Worm (Caenorhabditis elegans): ENCODE results near the gene mcp-1.

Gene mcp-1

DNA sequence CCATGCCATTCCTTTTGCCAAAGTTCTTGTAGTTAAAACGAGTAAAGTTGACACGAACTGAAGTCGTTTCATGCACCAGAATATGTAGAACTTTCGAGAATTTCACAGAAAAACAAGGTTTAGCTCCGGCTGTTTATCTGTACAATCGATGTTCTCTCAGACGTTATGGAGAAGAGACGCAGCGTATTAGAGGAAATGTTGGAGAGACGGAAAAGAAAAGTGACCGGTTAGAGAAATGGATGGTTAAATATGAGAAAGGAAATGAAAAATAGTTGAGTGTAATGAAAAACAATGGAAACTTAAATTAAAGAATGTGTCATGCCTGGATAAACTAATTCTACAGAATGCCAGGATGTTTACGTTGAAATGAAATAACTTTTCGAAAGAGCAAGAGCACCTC, 2.1 kb downstream of the mcp-1 start, which contains the start of gene pcm-1:
Gene pcm-1, minus strand, starts transcription at position 187 of the 400 bp plus-strand sequence.
- peak in 1 of 2 experiments; percentile 71 for TF ChIP-seq daf-16 (GFP tag; optimal IDR thresholded peaks at IDR 0.05)
- TF ChIP-seq daf-16 (tag; optimal IDR thresholded peaks at IDR 0.05), result peak; percentile 92
- peak in 1 of 2 experiments; percentile 49 for TF ChIP-seq lsy-2 (tag; optimal IDR thresholded peaks at IDR 0.05)
- peak; percentile 5 for TF ChIP-seq rbr-2 (tag; optimal IDR thresholded peaks at IDR 0.05)
- TF ChIP-seq mep-1 (tag; optimal IDR thresholded peaks at IDR 0.05), result peak; percentile 13
- TF ChIP-seq hlh-30 (tag; optimal IDR thresholded peaks at IDR 0.05; ENCODE audit: insufficient read depth), result peak; percentile 30
- no peak for TF ChIP-seq snpc-1.2 (GFP tag; IDR thresholded peaks at IDR 0.05)
- TF ChIP-seq php-3 (GFP tag; IDR thresholded peaks at IDR 0.05), result no peak
- TF ChIP-seq unc-62 (GFP tag; optimal IDR thresholded peaks at IDR 0.05 in 1 of 2), result peak in 1 of 2 experiments; percentile 97
- TF ChIP-seq unc-62 (tag; optimal IDR thresholded peaks at IDR 0.05), result no peak
- TF ChIP-seq lir-3 (tag; optimal IDR thresholded peaks at IDR 0.05), result no peak
- TF ChIP-seq ceh-28 (tag; optimal IDR thresholded peaks at IDR 0.05), result peak; percentile 42
- TF ChIP-seq hlh-11 (tag; optimal IDR thresholded peaks at IDR 0.05), result peak; percentile 59

DNA sequence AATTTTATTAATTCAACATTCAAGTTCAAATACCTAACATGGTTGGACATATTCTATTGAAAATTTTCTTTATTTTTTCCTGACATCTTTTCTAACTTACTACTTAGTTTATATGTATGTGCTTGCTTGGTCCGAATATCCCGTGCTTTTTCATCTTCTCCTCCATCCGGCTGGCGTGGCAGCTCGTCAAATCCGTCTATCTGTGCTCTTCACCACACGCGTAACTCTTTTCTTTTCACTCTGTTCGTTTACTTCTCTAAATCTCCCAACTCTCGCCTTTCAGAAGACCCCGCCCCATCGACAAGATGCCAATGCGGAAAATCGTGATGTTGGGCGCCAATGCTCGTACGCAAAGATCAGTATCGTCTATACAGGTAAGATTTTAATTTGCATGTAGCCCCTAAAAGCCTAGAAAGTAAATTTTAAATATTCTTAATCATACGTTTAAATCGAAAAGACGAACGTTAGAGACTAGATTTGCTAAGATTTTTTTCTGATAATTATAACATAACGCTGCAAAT, 3.1 kb downstream of the mcp-1 start:
- no peak for TF ChIP-seq lin-38 (GFP tag; IDR thresholded peaks at IDR 0.05)
- TF ChIP-seq hlh-11 (tag; optimal IDR thresholded peaks at IDR 0.05), result peak; percentile 28
- no peak for TF ChIP-seq lim-7 (GFP tag; IDR thresholded peaks at IDR 0.05)
- TF ChIP-seq fos-1 (tag; optimal IDR thresholded peaks at IDR 0.05), result no peak
- TF ChIP-seq hlh-30 (tag; optimal IDR thresholded peaks at IDR 0.05; ENCODE audit: insufficient read depth), result peak; percentile 56
- TF ChIP-seq fkh-10 (GFP tag; optimal IDR thresholded peaks at IDR 0.05), result peak; percentile 18
- TF ChIP-seq mep-1 (tag; optimal IDR thresholded peaks at IDR 0.05), result peak; percentile 23
- no peak for TF ChIP-seq nhr-25 (tag; optimal IDR thresholded peaks at IDR 0.05; ENCODE audit: borderline replicate concordance, insufficient read depth)
- peak in 1 of 2 experiments; percentile 95 for TF ChIP-seq unc-62 (GFP tag; optimal IDR thresholded peaks at IDR 0.05 in 1 of 2)
- TF ChIP-seq unc-62 (tag; optimal IDR thresholded peaks at IDR 0.05), result no peak
- peak in 1 of 2 experiments; percentile 7 for TF ChIP-seq lsy-2 (tag; optimal IDR thresholded peaks at IDR 0.05)
- no peak for TF ChIP-seq spr-3 (GFP tag; optimal IDR thresholded peaks at IDR 0.05)

ce11 chrV:5972582-5972981, 11.0 kb downstream of the mcp-1 start:
- TF ChIP-seq unc-39 (tag; optimal IDR thresholded peaks at IDR 0.05) (no peak), ctbp-1 (GFP tag; IDR thresholded peaks at IDR 0.05) (no peak), F26F4.8 (GFP tag; conservative IDR thresholded peaks at IDR 0.05) (no peak), mxl-2 (GFP tag; conservative IDR thresholded peaks at IDR 0.05) (no peak), R02D3.7 (tag; optimal IDR thresholded peaks at IDR 0.05) (no peak), ztf-11 (tag; optimal IDR thresholded peaks at IDR 0.05) (no peak), unc-62 (GFP tag; optimal IDR thresholded peaks at IDR 0.05 in 1 of 2) (peak in 1 of 2 experiments; percentile 91), unc-62 (tag; optimal IDR thresholded peaks at IDR 0.05) (no peak), hlh-11 (tag; optimal IDR thresholded peaks at IDR 0.05) (no peak)

ce11 chrV:5973713-5974112, 12.1 kb downstream of the mcp-1 start:
- no peak for TF ChIP-seq nhr-77 (tag; optimal IDR thresholded peaks at IDR 0.05)
- TF ChIP-seq ceh-32 (tag; optimal IDR thresholded peaks at IDR 0.05; ENCODE audit: poor library complexity), result no peak
- TF ChIP-seq unc-62 (GFP tag; optimal IDR thresholded peaks at IDR 0.05 in 1 of 2), result peak in 1 of 2 experiments; percentile 92
- no peak for TF ChIP-seq unc-62 (tag; optimal IDR thresholded peaks at IDR 0.05)

ce11 chrV:5975724-5976123, 14.1 kb downstream of the mcp-1 start, which contains the start of gene acy-2:
Gene acy-2 (plus strand): TSS chrV:5976024.
- TF ChIP-seq ceh-44 (GFP tag; IDR thresholded peaks at IDR 0.05) (no peak), nhr-102 (tag; optimal IDR thresholded peaks at IDR 0.05) (no peak), lin-38 (GFP tag; IDR thresholded peaks at IDR 0.05) (no peak), dmd-6 (GFP tag; IDR thresholded peaks at IDR 0.05) (no peak), F10B5.3 (tag; optimal IDR thresholded peaks at IDR 0.05) (no peak), duxl-1 (tag; optimal IDR thresholded peaks at IDR 0.05; ENCODE audit: poor library complexity) (no peak), zfp-2 (tag; optimal IDR thresholded peaks at IDR 0.05) (no peak), mxl-2 (GFP tag; conservative IDR thresholded peaks at IDR 0.05) (no peak), spr-1 (tag; optimal IDR thresholded peaks at IDR 0.05) (no peak), Y75B8A.6 (GFP tag; IDR thresholded peaks at IDR 0.05) (no peak), lin-15B (tag; optimal IDR thresholded peaks at IDR 0.05) (no peak), lsy-2 (tag; optimal IDR thresholded peaks at IDR 0.05) (no peak), nhr-25 (tag; optimal IDR thresholded peaks at IDR 0.05; ENCODE audit: borderline replicate concordance, insufficient read depth) (no peak), ZK337.2 (GFP tag; IDR thresholded peaks at IDR 0.05) (no peak), lin-13 (GFP tag; optimal IDR thresholded peaks at IDR 0.05) (no peak), snpc-4 (tag; optimal IDR thresholded peaks at IDR 0.05) (no peak), nhr-10 (tag; optimal IDR thresholded peaks at IDR 0.05) (no peak), egl-27 (tag; optimal IDR thresholded peaks at IDR 0.05) (no peak), fos-1 (tag; optimal IDR thresholded peaks at IDR 0.05) (no peak), vab-7 (GFP tag; IDR thresholded peaks at IDR 0.05) (no peak)

All from whole organism, L4 larva.